Worm (Caenorhabditis elegans) whole organism, L4/young adult: ENCODE data around the gene cyp-14A3.

ENCODE experiments used
- W03F9.2 ChIP-seq: fragments of 150-350 bp; optimal IDR thresholded peaks from 2 replicates; lab custom pipeline; 2014; ENCODE audit warnings: missing biosample characterization, missing genetic modification characterization
- dao-5 ChIP-seq: sonication (generic microtip); optimal IDR thresholded peaks from 2 replicates; lab custom pipeline; 2016; ENCODE audit warnings: missing genotype, missing genetic modification characterization, moderate library complexity, missing compliant biosample characterization
- him-1 ChIP-seq: sonication (generic microtip); optimal IDR thresholded peaks from 2 replicates; lab custom pipeline; 2016; ENCODE audit warnings: missing genotype, missing genetic modification reagents, missing genetic modification characterization, missing compliant biosample characterization

DNA sequence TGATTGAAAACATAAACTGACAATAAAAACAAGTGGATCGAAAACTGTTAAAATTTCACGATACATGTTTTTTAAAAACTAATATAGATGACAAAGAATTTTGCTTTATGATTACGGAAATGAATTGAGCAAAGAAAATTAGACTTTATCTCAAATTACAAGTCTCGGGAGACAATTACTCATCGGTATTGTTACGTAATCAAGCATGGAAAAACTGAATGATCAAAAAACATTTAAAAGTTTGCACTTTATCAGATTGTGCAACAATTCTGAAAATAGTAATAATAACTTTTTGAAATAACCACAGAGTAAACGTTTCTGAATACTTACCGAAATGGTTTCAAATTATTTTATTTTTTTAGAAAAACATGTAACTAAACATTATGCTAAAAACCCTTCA is 31.8 kb upstream of the cyp-14A3 start, which contains the start of gene srd-43:
- no peak for TF ChIP-seq him-1 (tag; lab: Kevin White, UChicago)
- TF ChIP-seq dao-5 (tag; lab: Kevin White, UChicago) = no peak
- TF ChIP-seq W03F9.2 (tag; lab: Kevin White, UChicago) = no peak
